Fruit fly (Drosophila melanogaster) whole organism, embryonic: ENCODE measurements around the gene CecA1.

Experiments used
- ATbp ChIP-seq: fragments of 200-800 bp; sonication (Bioruptor generic); optimal IDR thresholded peaks from 2 replicates; lab custom pipeline; 2017; ENCODE audit warnings: missing biosample characterization, mild to moderate bottlenecking, missing genetic modification characterization, missing genetic modification reagents
- Ada2b ChIP-seq: fragments of 200-800 bp; sonication (Bioruptor generic); IDR thresholded peaks from 2 replicates; pipeline ENCODE4 v1.3.6; 2022; ENCODE audit warnings: missing biosample characterization, missing genetic modification characterization
- CG12236 ChIP-seq: fragments of 200-800 bp; sonication (Bioruptor generic); optimal IDR thresholded peaks from 2 replicates; lab custom pipeline; 2016; ENCODE audit warnings: missing biosample characterization, missing genetic modification characterization
- CG13287 ChIP-seq: fragments of 200-800 bp; sonication (Bioruptor generic); IDR thresholded peaks from 2 replicates; pipeline ENCODE4 v1.3.6; 2022; ENCODE audit warnings: missing biosample characterization, missing genetic modification characterization; ENCODE audit not compliant: partially characterized antibody
- CG31388 ChIP-seq: fragments of 200-800 bp; sonication (Bioruptor generic); optimal IDR thresholded peaks from 2 replicates; lab custom pipeline; 2016; ENCODE audit warnings: missing biosample characterization, missing genetic modification characterization
- CG33213 ChIP-seq: fragments of 200-800 bp; sonication (Bioruptor generic); optimal IDR thresholded peaks from 3 replicates; lab custom pipeline; 2016; ENCODE audit warnings: missing biosample characterization, missing genetic modification characterization
- CG3847 ChIP-seq: fragments of 200-800 bp; sonication (Bioruptor generic); IDR thresholded peaks from 2 replicates; pipeline ENCODE4 v1.3.6; 2022; ENCODE audit warnings: missing biosample characterization, missing genetic modification characterization
- CG6254 ChIP-seq: fragments of 200-800 bp; sonication (Bioruptor generic); optimal IDR thresholded peaks from 3 replicates; lab custom pipeline; 2017; ENCODE audit warnings: mild to moderate bottlenecking, missing biosample characterization, missing genetic modification reagents, missing genetic modification characterization
- CG6654 ChIP-seq: fragments of 200-800 bp; sonication (Bioruptor generic); optimal IDR thresholded peaks from 2 replicates; lab custom pipeline; 2017; ENCODE audit warnings: missing biosample characterization, mild to moderate bottlenecking, missing genetic modification characterization
- CG7928 ChIP-seq: fragments of 200-800 bp; sonication (Bioruptor generic); optimal IDR thresholded peaks from 2 replicates; lab custom pipeline; 2017; ENCODE audit warnings: missing biosample characterization, mild to moderate bottlenecking, missing genetic modification characterization
- Dll ChIP-seq: fragments of 200-800 bp; sonication (Bioruptor generic); IDR thresholded peaks from 4 replicates; pipeline ENCODE4 v1.3.6; 2022; ENCODE audit warnings: missing biosample characterization, missing genetic modification characterization; ENCODE audit not compliant: partially characterized antibody
- Eip74EF ChIP-seq, 2 experiments: fragments of 200-800 bp in 1 of 2; fragments of >200 bp in 1 of 2; sonication (Bioruptor generic) in 1 of 2; optimal IDR thresholded peaks; 2 replicates each; lab custom pipeline; 2017 to 2019; ENCODE audit warnings: missing biosample characterization in 2 of 2, missing genetic modification characterization in 2 of 2, mild to moderate bottlenecking in 1 of 2, moderate library complexity in 1 of 2
- Elba2 ChIP-seq: fragments of 200-800 bp; sonication (Bioruptor generic); optimal IDR thresholded peaks from 3 replicates; lab custom pipeline; 2016; ENCODE audit warnings: missing biosample characterization, missing genetic modification characterization
- Fer1 ChIP-seq: fragments of 200-800 bp; sonication (Bioruptor generic); optimal IDR thresholded peaks from 2 replicates; lab custom pipeline; 2017; ENCODE audit warnings: missing biosample characterization, mild to moderate bottlenecking, missing genetic modification characterization
- Fer3 ChIP-seq: fragments of 200-800 bp; sonication (Bioruptor generic); optimal IDR thresholded peaks from 2 replicates; lab custom pipeline; 2018; ENCODE audit warnings: missing biosample characterization, mild to moderate bottlenecking, missing genetic modification characterization, moderate library complexity
- Hey ChIP-seq: fragments of 200-800 bp; sonication (Bioruptor generic); optimal IDR thresholded peaks from 3 replicates; lab custom pipeline; 2018; ENCODE audit warnings: missing biosample characterization, mild to moderate bottlenecking, missing genetic modification characterization
- HmgZ ChIP-seq: fragments of 200-800 bp; sonication (Bioruptor generic); optimal IDR thresholded peaks from 2 replicates; lab custom pipeline; 2018; ENCODE audit warnings: missing biosample characterization, mild to moderate bottlenecking, missing genetic modification characterization
- Kr ChIP-seq: fragments of 200-800 bp; sonication (Bioruptor generic); optimal IDR thresholded peaks from 2 replicates; lab custom pipeline; 2017; ENCODE audit warnings: missing biosample characterization, mild to moderate bottlenecking, missing genetic modification characterization
- Max ChIP-seq: fragments of 200-800 bp; sonication (Bioruptor generic); optimal IDR thresholded peaks from 2 replicates; lab custom pipeline; 2016; ENCODE audit warnings: missing biosample characterization, mild to moderate bottlenecking, missing genetic modification characterization
- Neu2 ChIP-seq: fragments of 200-800 bp; sonication (Bioruptor generic); optimal IDR thresholded peaks from 3 replicates; lab custom pipeline; 2016; ENCODE audit warnings: missing biosample characterization, missing genetic modification characterization, borderline replicate concordance
- Pdp1 ChIP-seq, 2 experiments: fragments of 200-800 bp; sonication (Bioruptor generic); optimal IDR thresholded peaks; 3 replicates each; lab custom pipeline; 2016; ENCODE audit warnings: missing biosample characterization in 2 of 2, missing genetic modification characterization in 2 of 2, mild to moderate bottlenecking in 1 of 2, moderate library complexity in 1 of 2
- Usf ChIP-seq: fragments of 200-800 bp; sonication (Bioruptor generic); optimal IDR thresholded peaks from 2 replicates; lab custom pipeline; 2017; ENCODE audit warnings: missing genotype, missing biosample characterization, missing genetic modification characterization
- Xbp1 ChIP-seq: fragments of 200-800 bp; sonication (Bioruptor generic); optimal IDR thresholded peaks from 3 replicates; lab custom pipeline; 2016; ENCODE audit warnings: missing biosample characterization, mild to moderate bottlenecking, missing genetic modification characterization
- bcd ChIP-seq: fragments of 200-800 bp; sonication (Bioruptor generic); optimal IDR thresholded peaks from 2 replicates; lab custom pipeline; 2017; ENCODE audit warnings: missing biosample characterization, mild to moderate bottlenecking, missing genetic modification characterization
- btn ChIP-seq: fragments of 200-800 bp; sonication (Bioruptor generic); optimal IDR thresholded peaks from 2 replicates; lab custom pipeline; 2016; ENCODE audit warnings: missing biosample characterization, missing genetic modification characterization
- cad ChIP-seq: fragments of >200 bp; optimal IDR thresholded peaks from 2 replicates; lab custom pipeline; 2017; ENCODE audit warnings: missing biosample characterization, missing genetic modification characterization
- cas ChIP-seq: fragments of 200-800 bp; sonication (Bioruptor generic); IDR thresholded peaks from 2 replicates; pipeline ENCODE4 v1.3.6; 2022; ENCODE audit warnings: missing biosample characterization, missing genetic modification characterization
- cwo ChIP-seq: fragments of 200-800 bp; sonication (Bioruptor generic); optimal IDR thresholded peaks from 3 replicates; lab custom pipeline; 2017; ENCODE audit warnings: missing biosample characterization, missing genetic modification characterization, mild to moderate bottlenecking, moderate library complexity, missing genetic modification reagents
- dimm ChIP-seq: fragments of 200-800 bp; sonication (Bioruptor generic); IDR thresholded peaks from 2 replicates; pipeline ENCODE4 v1.3.6; 2022; ENCODE audit warnings: missing biosample characterization, missing genetic modification characterization
- dysf ChIP-seq: fragments of 200-800 bp; sonication (Bioruptor generic); IDR thresholded peaks from 3 replicates; pipeline ENCODE4 v1.3.6; 2022; ENCODE audit warnings: missing biosample characterization, missing genetic modification characterization
- insv ChIP-seq, 2 experiments: fragments of 200-800 bp; sonication (Bioruptor generic); optimal IDR thresholded peaks; 3 replicates each; lab custom pipeline; 2016 to 2018; ENCODE audit warnings: missing biosample characterization in 2 of 2, missing genetic modification characterization in 2 of 2
- inv ChIP-seq: fragments of 200-800 bp; sonication (Bioruptor generic); IDR thresholded peaks from 2 replicates; pipeline ENCODE4 v1.3.6; 2022; ENCODE audit warnings: missing biosample characterization, missing genetic modification characterization; ENCODE audit not compliant: partially characterized antibody
- knrl ChIP-seq: fragments of 200-800 bp; sonication (Bioruptor generic); IDR thresholded peaks from 3 replicates; pipeline ENCODE4 v1.3.6; 2022; ENCODE audit warnings: missing biosample characterization, missing genetic modification characterization; ENCODE audit not compliant: partially characterized antibody
- mld ChIP-seq: fragments of 200-800 bp; sonication (Bioruptor generic); IDR thresholded peaks from 3 replicates; pipeline ENCODE4 v1.3.6; 2022; ENCODE audit warnings: missing biosample characterization, missing genetic modification characterization; ENCODE audit not compliant: partially characterized antibody
- nmo ChIP-seq: fragments of 200-800 bp; sonication (Bioruptor generic); optimal IDR thresholded peaks from 2 replicates; lab custom pipeline; 2018; ENCODE audit warnings: missing biosample characterization, mild to moderate bottlenecking, missing genetic modification characterization, moderate library complexity
- pros ChIP-seq: fragments of 200-800 bp; sonication (Bioruptor generic); optimal IDR thresholded peaks from 3 replicates; lab custom pipeline; 2019; ENCODE audit warnings: missing biosample characterization, mild to moderate bottlenecking, missing genetic modification characterization, moderate library complexity
- psq ChIP-seq: fragments of 200-800 bp; sonication (Bioruptor generic); optimal IDR thresholded peaks from 2 replicates; lab custom pipeline; 2017; ENCODE audit warnings: missing biosample characterization, missing genetic modification characterization
- pzg ChIP-seq: fragments of 200-800 bp; sonication (Bioruptor generic); optimal IDR thresholded peaks from 3 replicates; lab custom pipeline; 2018; ENCODE audit warnings: missing biosample characterization, mild to moderate bottlenecking, missing genetic modification characterization, moderate library complexity
- schlank ChIP-seq: fragments of 200-800 bp; sonication (Bioruptor generic); optimal IDR thresholded peaks from 2 replicates; lab custom pipeline; 2018; ENCODE audit warnings: missing biosample characterization, mild to moderate bottlenecking, missing genetic modification characterization
- slbo ChIP-seq: fragments of 200-800 bp; sonication (Bioruptor generic); IDR thresholded peaks from 2 replicates; pipeline ENCODE4 v1.3.6; 2022; ENCODE audit warnings: missing biosample characterization, missing genetic modification characterization
- stc ChIP-seq: fragments of 200-800 bp; sonication (Bioruptor generic); IDR thresholded peaks from 2 replicates; pipeline ENCODE4 v1.3.6; 2022; ENCODE audit warnings: missing biosample characterization, missing genetic modification characterization
- tio ChIP-seq: fragments of 200-800 bp; sonication (Bioruptor generic); optimal IDR thresholded peaks from 2 replicates; lab custom pipeline; 2017; ENCODE audit warnings: missing biosample characterization, missing genetic modification characterization, inconsistent platforms
- ttk ChIP-seq: fragments of 200-800 bp; sonication (Bioruptor generic); IDR thresholded peaks from 2 replicates; pipeline ENCODE4 v2.1.2; 2022; ENCODE audit warnings: missing biosample characterization, missing genetic modification characterization
- vnd ChIP-seq: fragments of 200-800 bp; sonication (Bioruptor generic); IDR thresholded peaks from 3 replicates; pipeline ENCODE4 v1.3.6; 2022; ENCODE audit warnings: missing biosample characterization, missing genetic modification characterization; ENCODE audit not compliant: partially characterized antibody
- wek ChIP-seq: fragments of 200-800 bp; sonication (Bioruptor generic); optimal IDR thresholded peaks from 3 replicates; lab custom pipeline; 2018; ENCODE audit warnings: missing biosample characterization, mild to moderate bottlenecking, missing genetic modification characterization, moderate library complexity
- yki ChIP-seq: fragments of >200 bp; optimal IDR thresholded peaks from 3 replicates; lab custom pipeline; 2018
- zen2 ChIP-seq: fragments of 200-800 bp; sonication (Bioruptor generic); IDR thresholded peaks from 3 replicates; pipeline ENCODE4 v1.3.6; 2022; ENCODE audit warnings: missing biosample characterization, missing genetic modification characterization; ENCODE audit not compliant: partially characterized antibody

CecA1 gene

DNA sequence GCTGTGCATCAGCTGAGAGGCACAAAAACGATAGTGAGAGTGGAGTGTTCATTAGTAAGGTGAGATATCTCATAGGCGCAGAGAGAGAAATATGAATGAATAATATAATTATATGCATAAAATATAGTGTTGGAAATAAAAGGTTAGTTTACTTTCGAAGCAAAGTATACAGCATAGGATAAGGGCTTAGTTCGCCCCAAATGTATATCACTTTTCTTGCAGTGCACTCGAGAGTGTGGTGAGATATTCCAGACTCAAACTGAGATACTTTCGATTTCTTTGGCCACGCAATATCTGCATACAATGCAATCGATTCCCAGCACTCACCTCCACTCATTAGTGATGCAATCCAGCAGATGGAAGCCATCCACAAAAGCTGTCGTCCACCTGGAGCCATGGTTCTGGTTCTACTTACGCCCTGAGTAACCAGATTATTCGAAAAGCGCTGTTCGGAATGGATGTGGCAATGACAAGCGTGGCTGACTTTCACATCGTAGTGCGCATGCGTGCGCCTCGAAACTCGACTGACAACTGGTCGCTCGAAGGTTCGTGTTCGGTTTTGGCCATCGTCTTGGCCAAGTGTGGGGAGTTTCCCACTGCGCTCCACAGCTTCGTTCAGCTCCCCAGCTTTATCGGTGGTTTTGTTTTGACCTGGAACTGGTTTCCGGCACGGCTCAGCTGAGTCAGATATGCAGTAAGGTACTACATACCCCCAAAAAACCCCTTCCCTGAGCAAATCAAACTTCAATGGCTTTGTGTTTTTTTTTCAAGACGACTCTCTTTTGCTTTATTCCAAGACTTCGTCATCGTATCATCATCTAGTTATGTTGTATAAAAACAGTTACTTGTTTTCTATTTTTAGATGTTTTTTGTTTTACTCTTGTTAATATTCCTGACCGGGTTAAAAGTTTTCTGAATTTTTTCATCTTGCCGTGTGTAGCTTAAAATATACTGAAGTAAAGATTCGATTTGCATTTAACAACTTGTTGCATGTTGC, 39.7 kb upstream of the CecA1 start, which contains the start of gene Rsod (continued):
- TF ChIP-seq dysf (GFP tag; lab: Robert Waterston, UW) (peak; percentile 84), btn (GFP tag; lab: Kevin White, UChicago) (no peak), yki (no peak), Xbp1 (GFP tag; lab: Kevin White, UChicago) (peak; percentile 59), knrl (GFP tag; lab: Robert Waterston, UW) (no peak), Max (GFP tag; lab: Kevin White, UChicago) (peak; percentile 41), ATbp (GFP tag; lab: Kevin White, UChicago) (peak; percentile 55), cwo (GFP tag; lab: Kevin White, UChicago) (no peak), pros (GFP tag; lab: Kevin White, UChicago) (peak; percentile 56), stc (GFP tag; lab: Robert Waterston, UW) (peak; percentile 70), Neu2 (GFP tag; lab: Kevin White, UChicago) (no peak), cad (GFP tag; lab: Kevin White, UChicago) (no peak), CG31388 (GFP tag; lab: Kevin White, UChicago) (no peak), insv (GFP tag; optimal IDR thresholded peaks at IDR 0.05; lab: Kevin White, UChicago) (no peak), wek (GFP tag; lab: Kevin White, UChicago) (no peak), Kr (GFP tag; lab: Kevin White, UChicago) (no peak), tio (peak; percentile 15), Dll (GFP tag; lab: Robert Waterston, UW) (no peak), cas (GFP tag; lab: Robert Waterston, UW) (peak; percentile 41; the same call in 1 of the 2 replicates), CG13287 (GFP tag; lab: Robert Waterston, UW) (no peak), nmo (GFP tag; lab: Kevin White, UChicago) (peak; percentile 55), slbo (GFP tag; lab: Robert Waterston, UW) (peak; percentile 48; the same call in 1 of the 2 replicates), HmgZ (tag; lab: Kevin White, UChicago) (no peak), Eip74EF (GFP tag; optimal IDR thresholded peaks at IDR 0.05; lab: Kevin White, UChicago) (peak in 1 of 2 experiments; percentile 11), Ada2b (peak; percentile 54), ttk (GFP tag; lab: Robert Waterston, UW) (peak; percentile 83), CG33213 (GFP tag; lab: Kevin White, UChicago) (no peak), Hey (tag; lab: Kevin White, UChicago) (no peak), dimm (GFP tag; lab: Robert Waterston, UW) (peak; percentile 50), mld (GFP tag; lab: Robert Waterston, UW) (peak; percentile 62; the same call in 1 of the 3 replicates), pzg (no peak), Pdp1 (GFP tag; optimal IDR thresholded peaks at IDR 0.05; lab: Kevin White, UChicago) (peak in 1 of 2 experiments; percentile 32), CG7928 (GFP tag; lab: Kevin White, UChicago) (no peak), schlank (tag; lab: Kevin White, UChicago) (no peak), Elba2 (GFP tag; lab: Kevin White, UChicago) (no peak), vnd (GFP tag; lab: Robert Waterston, UW) (no peak), Fer1 (no peak), CG6654 (GFP tag; lab: Kevin White, UChicago) (no peak), zen2 (GFP tag; lab: Robert Waterston, UW) (no peak), psq (GFP tag; lab: Kevin White, UChicago) (peak; percentile 42), bcd (GFP tag; lab: Kevin White, UChicago) (peak; percentile 36), CG3847 (GFP tag; lab: Robert Waterston, UW) (peak; percentile 31; the same call in 1 of the 2 replicates), CG12236 (no peak), Usf (GFP tag; lab: Kevin White, UChicago) (no peak), inv (GFP tag; lab: Robert Waterston, UW) (no peak), Fer3 (tag; lab: Kevin White, UChicago) (peak; percentile 14), CG6254 (GFP tag; lab: Kevin White, UChicago) (peak; percentile 45)
